Worm (Caenorhabditis elegans) whole organism, L4 larva: ENCODE data around the gene memb-2.

Source experiments
- R02D3.7 ChIP-seq: fragments of 150-350 bp; sonication (generic microtip); optimal IDR thresholded peaks from 3 replicates; lab custom pipeline; 2014; ENCODE audit warnings: missing biosample characterization, missing genetic modification characterization
- arid-1 ChIP-seq: fragments of 200-800 bp; sonication (Bioruptor generic); conservative IDR thresholded peaks from 2 replicates; pipeline ENCODE4 v1.3.6; 2022; ENCODE audit warnings: missing genetic modification reagents, missing genetic modification characterization, missing compliant biosample characterization
- cey-2 ChIP-seq: sonication (generic microtip); optimal IDR thresholded peaks from 3 replicates; lab custom pipeline; 2017; ENCODE audit warnings: missing genetic modification characterization, mild to moderate bottlenecking, missing compliant biosample characterization, antibody characterized with exemption, borderline replicate concordance; ENCODE audit not compliant: insufficient read depth
- daf-12 ChIP-seq: fragments of 150-350 bp; optimal IDR thresholded peaks from 2 replicates; lab custom pipeline; 2014; ENCODE audit warnings: missing biosample characterization, missing genetic modification reagents, missing genetic modification characterization
- daf-16 ChIP-seq, 3 experiments: sonication (generic microtip); optimal IDR thresholded peaks; 2 replicates each; lab custom pipeline; 2016 to 2017; ENCODE audit warnings: missing genetic modification characterization in 3 of 3, missing genetic modification reagents in 3 of 3, mild to moderate bottlenecking in 2 of 3, missing compliant biosample characterization in 2 of 3, missing biosample characterization in 1 of 3, moderate library complexity in 1 of 3
- gei-8 ChIP-seq: fragments of 200-800 bp; sonication (Bioruptor generic); optimal IDR thresholded peaks from 2 replicates; lab custom pipeline; 2018; ENCODE audit warnings: mild to moderate bottlenecking, missing genetic modification characterization, missing compliant biosample characterization
- jun-1 ChIP-seq: fragments of 150-350 bp; optimal IDR thresholded peaks from 2 replicates; lab custom pipeline; 2014; ENCODE audit warnings: missing biosample characterization, missing genetic modification reagents, missing genetic modification characterization
- lir-3 ChIP-seq: sonication (generic microtip); optimal IDR thresholded peaks from 2 replicates; lab custom pipeline; 2016; ENCODE audit warnings: mild to moderate bottlenecking, missing genetic modification characterization, missing compliant biosample characterization
- nhr-11 ChIP-seq: fragments of 150-350 bp; optimal IDR thresholded peaks from 2 replicates; lab custom pipeline; 2014; ENCODE audit warnings: missing biosample characterization, missing genetic modification characterization
- nhr-28 ChIP-seq: fragments of 150-350 bp; optimal IDR thresholded peaks from 2 replicates; lab custom pipeline; 2014; ENCODE audit warnings: missing biosample characterization, missing genetic modification characterization
- pha-4 ChIP-seq, 2 experiments: fragments of 150-350 bp in 1 of 2; fragments of 200-800 bp in 1 of 2; sonication (Bioruptor generic) in 1 of 2; IDR thresholded peaks in 1 of 2; optimal IDR thresholded peaks in 1 of 2; 2 replicates each; pipeline versions ENCODE4 v1.3.6 to Lab custom; 2014 to 2022; ENCODE audit warnings: missing genetic modification characterization in 2 of 2, missing genetic modification reagents in 2 of 2, missing biosample characterization in 1 of 2, missing compliant biosample characterization in 1 of 2
- set-16 ChIP-seq: fragments of 200-800 bp; sonication (Bioruptor generic); IDR thresholded peaks from 2 replicates; pipeline ENCODE4 v1.3.6; 2022; ENCODE audit warnings: missing genetic modification reagents, missing genetic modification characterization, missing compliant biosample characterization
- snpc-4 ChIP-seq: fragments of 150-350 bp; optimal IDR thresholded peaks from 2 replicates; lab custom pipeline; 2014; ENCODE audit warnings: missing biosample characterization, missing genetic modification characterization
- ztf-11 ChIP-seq: fragments of 150-350 bp; optimal IDR thresholded peaks from 2 replicates; lab custom pipeline; 2014; ENCODE audit warnings: missing biosample characterization, missing genetic modification characterization

DNA sequence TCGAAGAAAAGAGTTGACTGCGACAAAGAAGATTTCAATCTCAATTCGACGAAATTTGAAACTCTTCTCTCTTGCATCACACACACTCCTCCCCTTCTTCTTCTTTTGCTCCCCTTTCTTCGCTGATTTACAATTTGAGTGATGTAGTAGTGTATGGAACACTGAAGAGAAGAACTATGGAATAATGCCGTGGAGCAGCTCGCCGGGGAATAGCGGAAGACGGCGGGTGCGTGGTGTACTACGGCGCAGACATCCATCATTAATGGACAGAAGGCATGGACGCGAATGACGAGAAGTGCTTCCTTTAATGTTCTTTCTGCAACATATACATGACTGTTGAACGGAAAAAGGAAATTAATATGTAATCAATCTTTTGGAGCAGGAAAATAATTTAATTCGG, 37.1 kb downstream of the memb-2 start:
- no peak for TF ChIP-seq pha-4 (GFP tag; IDR thresholded peaks at IDR 0.05; lab: Robert Waterston, UW)
- TF ChIP-seq pha-4 (tag; optimal IDR thresholded peaks at IDR 0.05; lab: Kevin White, UChicago) = no peak
- no peak for TF ChIP-seq daf-12 (tag; lab: Kevin White, UChicago)
- no peak for TF ChIP-seq set-16 (GFP tag; lab: Robert Waterston, UW)
- no peak for TF ChIP-seq nhr-28 (tag; lab: Kevin White, UChicago)
- no peak for TF ChIP-seq cey-2 (tag; lab: Kevin White, UChicago)
- no peak for TF ChIP-seq gei-8 (GFP tag; lab: Kevin White, UChicago)
- no peak for TF ChIP-seq R02D3.7 (tag; lab: Kevin White, UChicago)
- no peak for TF ChIP-seq snpc-4 (tag; lab: Kevin White, UChicago)
- no peak for TF ChIP-seq ztf-11 (tag; lab: Kevin White, UChicago)
- no peak for TF ChIP-seq jun-1 (tag; lab: Kevin White, UChicago)
- no peak for TF ChIP-seq daf-16 (GFP tag; optimal IDR thresholded peaks at IDR 0.05; lab: Kevin White, UChicago)
- TF ChIP-seq daf-16 (tag; optimal IDR thresholded peaks at IDR 0.05; lab: Kevin White, UChicago) = no peak
- no peak for TF ChIP-seq lir-3
- no peak for TF ChIP-seq arid-1
- no peak for TF ChIP-seq nhr-11 (tag; lab: Kevin White, UChicago)
